Worm (Caenorhabditis elegans): ENCODE data around the gene dli-1.

ce11 chrIV:13056026-13056425 is 42.6 kb downstream of the dli-1 start, which contains the start of gene scl-1:
- no peak for TF ChIP-seq F26F4.8 (GFP tag; conservative IDR thresholded peaks at IDR 0.05)
- no peak for TF ChIP-seq pha-4 (GFP tag; IDR thresholded peaks at IDR 0.05)
- no peak for TF ChIP-seq pha-4 (tag; optimal IDR thresholded peaks at IDR 0.05)
- TF ChIP-seq ceh-32 (tag; optimal IDR thresholded peaks at IDR 0.05; ENCODE audit: poor library complexity): no peak
- no peak for TF ChIP-seq nhr-6 (tag; optimal IDR thresholded peaks at IDR 0.05)
- no peak for TF ChIP-seq pqm-1 (tag; optimal IDR thresholded peaks at IDR 0.05)
- TF ChIP-seq unc-39 (tag; optimal IDR thresholded peaks at IDR 0.05): no peak
- no peak for TF ChIP-seq unc-62 (GFP tag; optimal IDR thresholded peaks at IDR 0.05 in 1 of 2)
- TF ChIP-seq unc-62 (tag; optimal IDR thresholded peaks at IDR 0.05): no peak
- no peak for TF ChIP-seq nhr-111 (GFP tag; optimal IDR thresholded peaks at IDR 0.05)
- TF ChIP-seq ztf-11 (tag; optimal IDR thresholded peaks at IDR 0.05): no peak
- TF ChIP-seq unc-130 (GFP tag; optimal IDR thresholded peaks at IDR 0.05): no peak
- TF ChIP-seq lin-39 (tag; optimal IDR thresholded peaks at IDR 0.05): no peak

Measured in whole organism, L4 larva.